Fruit fly (Drosophila melanogaster): ENCODE measurements around the gene CG10077.

DNA sequence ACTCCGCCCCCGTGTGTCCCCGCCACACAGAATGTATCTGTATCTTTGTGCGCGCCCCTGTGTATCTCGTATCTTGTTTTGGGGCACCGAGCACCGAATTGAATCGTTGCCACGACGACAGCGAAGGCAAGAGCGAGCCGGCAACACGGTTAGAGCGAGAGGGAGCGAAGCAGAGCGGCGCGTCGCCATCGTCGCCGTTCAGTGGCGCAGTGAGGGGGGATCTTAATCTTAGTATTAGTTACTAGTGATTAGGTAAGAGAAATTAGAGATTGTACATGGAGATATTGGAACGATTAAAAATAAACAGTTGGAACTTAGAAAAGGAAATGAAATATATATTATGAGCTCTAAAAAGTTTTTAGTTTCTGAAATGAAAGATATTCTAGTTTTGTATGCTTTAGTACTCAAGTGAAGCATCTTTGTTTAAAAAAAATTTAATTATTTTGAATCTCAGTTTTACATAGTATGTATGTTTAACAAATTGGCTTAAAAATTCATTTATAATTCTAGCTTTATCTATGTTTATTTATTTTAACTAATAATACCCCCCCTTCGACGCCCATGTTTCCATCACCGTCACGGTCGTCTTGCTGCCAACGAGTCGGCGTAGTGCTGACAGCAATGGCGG lies 33.4 kb upstream of the CG10077 start:
- TF ChIP-seq CG4854 (GFP tag; optimal IDR thresholded peaks at IDR 0.05) (peak; percentile 39), CG18476 (GFP tag; optimal IDR thresholded peaks at IDR 0.05) (peak; percentile 90), Vsx1 (GFP tag; optimal IDR thresholded peaks at IDR 0.05) (peak; percentile 78), Atf3 (GFP tag; optimal IDR thresholded peaks at IDR 0.05) (peak; percentile 62), CG7271 (tag; optimal IDR thresholded peaks at IDR 0.05) (no peak), CG13123 (GFP tag; optimal IDR thresholded peaks at IDR 0.05) (peak; percentile 64), Nf-YA (GFP tag; IDR thresholded peaks at IDR 0.05) (peak; percentile 82), Six4 (GFP tag; optimal IDR thresholded peaks at IDR 0.05) (peak; percentile 83), cas (GFP tag; IDR thresholded peaks at IDR 0.05) (no peak), CoRest (tag; optimal IDR thresholded peaks at IDR 0.05) (peak; percentile 97), Sox100B (GFP tag; optimal IDR thresholded peaks at IDR 0.05) (peak; percentile 99), mam (GFP tag; optimal IDR thresholded peaks at IDR 0.05) (peak; percentile 77), CG13775 (GFP tag; optimal IDR thresholded peaks at IDR 0.05) (peak; percentile 91), CG9932 (GFP tag; IDR thresholded peaks at IDR 0.05) (peak; percentile 78)

All from whole organism, embryonic.